Worm (Caenorhabditis elegans) whole organism, L3 larva: ENCODE data around the gene srj-57.

Source experiments
- aly-2 ChIP-seq: fragments of 150-350 bp; optimal IDR thresholded peaks from 2 replicates; lab custom pipeline; 2014; ENCODE audit warnings: missing biosample characterization, missing genetic modification characterization
- ama-1 ChIP-seq: fragments of 150-350 bp; optimal IDR thresholded peaks from 2 replicates; lab custom pipeline; 2018
- ceh-16 ChIP-seq: sonication (generic microtip); optimal IDR thresholded peaks from 2 replicates; lab custom pipeline; 2017; ENCODE audit warnings: missing biosample characterization, missing genetic modification characterization
- ceh-82 ChIP-seq: fragments of 150-350 bp; optimal IDR thresholded peaks from 2 replicates; lab custom pipeline; 2014; ENCODE audit warnings: missing biosample characterization, missing genetic modification characterization
- ceh-9 ChIP-seq: sonication (generic microtip); optimal IDR thresholded peaks from 2 replicates; lab custom pipeline; 2018; ENCODE audit warnings: missing biosample characterization, missing genetic modification characterization
- egl-27 ChIP-seq: sonication (generic microtip); optimal IDR thresholded peaks from 4 replicates; lab custom pipeline; 2017; ENCODE audit warnings: missing biosample characterization, missing genetic modification reagents, missing genetic modification characterization
- egl-5 ChIP-seq: fragments of 150-350 bp; optimal IDR thresholded peaks from 2 replicates; lab custom pipeline; 2017; ENCODE audit warnings: missing biosample characterization, missing genetic modification reagents, missing genetic modification characterization, inconsistent platforms
- elt-1 ChIP-seq: fragments of 150-350 bp; optimal IDR thresholded peaks from 2 replicates; lab custom pipeline; 2014; ENCODE audit warnings: missing biosample characterization, missing genetic modification characterization
- elt-2 ChIP-seq: sonication (generic microtip); optimal IDR thresholded peaks from 2 replicates; lab custom pipeline; 2016; ENCODE audit warnings: missing genetic modification reagents, mild to moderate bottlenecking, missing genetic modification characterization, missing compliant biosample characterization
- eor-1 ChIP-seq, 2 experiments: fragments of 150-350 bp; optimal IDR thresholded peaks; 2 replicates each; lab custom pipeline; 2014 to 2018; ENCODE audit warnings: missing biosample characterization in 2 of 2, missing genetic modification characterization in 2 of 2
- fkh-2 ChIP-seq: fragments of 150-350 bp; optimal IDR thresholded peaks from 2 replicates; lab custom pipeline; 2014; ENCODE audit warnings: missing biosample characterization, missing genetic modification reagents, missing genetic modification characterization
- lin-15B ChIP-seq: fragments of 150-350 bp; optimal IDR thresholded peaks from 2 replicates; lab custom pipeline; 2014; ENCODE audit warnings: missing biosample characterization, missing genetic modification characterization
- lsy-12 ChIP-seq: sonication (generic microtip); optimal IDR thresholded peaks from 2 replicates; lab custom pipeline; 2016; ENCODE audit warnings: mild to moderate bottlenecking, missing genetic modification characterization, missing compliant biosample characterization
- mml-1 ChIP-seq: fragments of 150-350 bp; sonication (generic microtip); optimal IDR thresholded peaks from 3 replicates; lab custom pipeline; 2014; ENCODE audit warnings: missing biosample characterization, missing genetic modification characterization
- nfya-1 ChIP-seq: sonication (generic microtip); optimal IDR thresholded peaks from 2 replicates; lab custom pipeline; 2017; ENCODE audit warnings: missing genetic modification characterization, mild to moderate bottlenecking, missing compliant biosample characterization, antibody characterized with exemption, moderate library complexity; ENCODE audit not compliant: insufficient read depth
- nhr-11 ChIP-seq: fragments of 150-350 bp; optimal IDR thresholded peaks from 2 replicates; lab custom pipeline; 2014; ENCODE audit warnings: missing biosample characterization, missing genetic modification characterization
- nhr-12 ChIP-seq: fragments of 150-350 bp; optimal IDR thresholded peaks from 2 replicates; lab custom pipeline; 2014; ENCODE audit warnings: missing biosample characterization, missing genetic modification characterization
- nhr-23 ChIP-seq: fragments of 150-350 bp; optimal IDR thresholded peaks from 2 replicates; lab custom pipeline; 2014; ENCODE audit warnings: missing biosample characterization, missing genetic modification reagents, missing genetic modification characterization
- nhr-237 ChIP-seq: fragments of 150-350 bp; optimal IDR thresholded peaks from 2 replicates; lab custom pipeline; 2014; ENCODE audit warnings: missing biosample characterization, missing genetic modification characterization
- nhr-25 ChIP-seq: sonication (generic microtip); optimal IDR thresholded peaks from 2 replicates; lab custom pipeline; 2017; ENCODE audit warnings: missing biosample characterization, missing genetic modification characterization
- nhr-28 ChIP-seq: fragments of 150-350 bp; optimal IDR thresholded peaks from 2 replicates; lab custom pipeline; 2014; ENCODE audit warnings: missing biosample characterization, missing genetic modification characterization
- nhr-43 ChIP-seq: sonication (generic microtip); optimal IDR thresholded peaks from 2 replicates; lab custom pipeline; 2016; ENCODE audit warnings: mild to moderate bottlenecking, missing genetic modification characterization, missing compliant biosample characterization; ENCODE audit not compliant: poor library complexity, severe bottlenecking
- nhr-67 ChIP-seq: fragments of 150-350 bp; optimal IDR thresholded peaks from 2 replicates; lab custom pipeline; 2014; ENCODE audit warnings: missing biosample characterization, missing genetic modification characterization
- nhr-76 ChIP-seq: fragments of 150-350 bp; sonication (generic microtip); optimal IDR thresholded peaks from 5 replicates; lab custom pipeline; 2014; ENCODE audit warnings: missing biosample characterization, missing genetic modification characterization
- nhr-77 ChIP-seq: fragments of 150-350 bp; optimal IDR thresholded peaks from 2 replicates; lab custom pipeline; 2014; ENCODE audit warnings: missing biosample characterization, missing genetic modification characterization
- pha-4 ChIP-seq: fragments of 150-350 bp; optimal IDR thresholded peaks from 2 replicates; lab custom pipeline; 2014; ENCODE audit warnings: missing biosample characterization, missing genetic modification reagents, missing genetic modification characterization
- pqm-1 ChIP-seq: fragments of 150-350 bp; optimal IDR thresholded peaks from 2 replicates; lab custom pipeline; 2017; ENCODE audit warnings: missing biosample characterization, missing genetic modification characterization, inconsistent platforms
- sea-2 ChIP-seq: fragments of 150-350 bp; sonication (generic microtip); optimal IDR thresholded peaks from 4 replicates; lab custom pipeline; 2014; ENCODE audit warnings: missing biosample characterization, missing genetic modification reagents, missing genetic modification characterization
- snpc-4 ChIP-seq: fragments of 150-350 bp; optimal IDR thresholded peaks from 2 replicates; lab custom pipeline; 2014; ENCODE audit warnings: missing biosample characterization, missing genetic modification characterization
- tbx-2 ChIP-seq: sonication (generic microtip); optimal IDR thresholded peaks from 2 replicates; lab custom pipeline; 2016; ENCODE audit warnings: mild to moderate bottlenecking, missing genetic modification characterization, missing compliant biosample characterization
- unc-62 ChIP-seq: fragments of 150-350 bp; sonication (generic microtip); optimal IDR thresholded peaks from 4 replicates; lab custom pipeline; 2014; ENCODE audit warnings: missing biosample characterization, missing genetic modification reagents, missing genetic modification characterization
- zag-1 ChIP-seq: fragments of 150-350 bp; optimal IDR thresholded peaks from 2 replicates; lab custom pipeline; 2014; ENCODE audit warnings: missing biosample characterization, missing genetic modification characterization
- ztf-11 ChIP-seq: fragments of 150-350 bp; optimal IDR thresholded peaks from 2 replicates; lab custom pipeline; 2014; ENCODE audit warnings: missing biosample characterization, missing genetic modification characterization
- ztf-4 ChIP-seq: fragments of 150-350 bp; optimal IDR thresholded peaks from 2 replicates; lab custom pipeline; 2014; ENCODE audit warnings: missing biosample characterization, missing genetic modification characterization

srj-57 gene

DNA sequence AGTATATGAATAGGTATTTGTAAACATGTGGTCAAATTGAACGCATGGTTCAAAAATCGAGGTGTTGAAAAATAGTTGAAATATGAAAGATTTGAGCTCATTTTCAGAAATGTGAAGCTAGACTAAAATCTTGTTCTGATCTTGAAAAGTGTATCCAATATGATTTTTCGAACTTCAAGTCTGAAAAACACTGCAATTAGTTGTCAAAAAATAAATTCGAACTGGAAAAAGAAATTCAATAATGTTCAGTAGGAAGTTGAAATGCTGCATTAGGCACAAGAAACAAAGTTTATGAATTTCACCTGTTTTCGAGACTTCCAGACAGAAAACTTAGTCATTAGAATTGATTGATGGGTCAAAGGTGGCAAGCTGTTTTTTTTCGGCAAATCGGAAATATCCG lies 6.1 kb upstream of the srj-57 start, which contains the start of gene srh-270:
Gene srh-270, minus strand, starts transcription at position 101 of the 400 bp plus-strand sequence.
- no peak for TF ChIP-seq lin-15B (tag; lab: Kevin White, UChicago)

- TF ChIP-seq elt-1 (tag; lab: Kevin White, UChicago) (no peak), mml-1 (tag; lab: Kevin White, UChicago) (no peak), egl-5 (tag; lab: Kevin White, UChicago) (no peak), zag-1 (tag; lab: Kevin White, UChicago) (no peak)
- TF ChIP-seq, all 47 proteins: peak for 0
Measured at ce11 chrV:2859738-2860137, 4.4 kb upstream of the srj-57 start, which contains the start of gene srj-54. Gene srj-54 (minus strand): TSS chrV:2859838.

- no peak for TF ChIP-seq nhr-12
- no peak for TF ChIP-seq elt-2 (tag; lab: Kevin White, UChicago)
- no peak for TF ChIP-seq mml-1 (tag; lab: Kevin White, UChicago)
- no peak for TF ChIP-seq ceh-16
- TF ChIP-seq nhr-28 = no peak
- TF ChIP-seq nhr-67 = no peak
- TF ChIP-seq elt-1 (tag; lab: Kevin White, UChicago) = no peak
- TF ChIP-seq ztf-11 = no peak
- no peak for TF ChIP-seq nhr-237 (tag; lab: Kevin White, UChicago)
- TF ChIP-seq aly-2 (tag; lab: Kevin White, UChicago) = no peak
- TF ChIP-seq eor-1 (tag; optimal IDR thresholded peaks at IDR 0.05; lab: Kevin White, UChicago) = no peak
- no peak for TF ChIP-seq lsy-12 (tag; lab: Kevin White, UChicago)
- no peak for TF ChIP-seq sea-2
- TF ChIP-seq ceh-82 (tag; lab: Kevin White, UChicago) = no peak
- TF ChIP-seq nhr-77 (tag; lab: Kevin White, UChicago) = no peak
- TF ChIP-seq nhr-25 (tag; lab: Kevin White, UChicago) = no peak
- no peak for TF ChIP-seq ama-1 (lab: Kevin White, UChicago)
- TF ChIP-seq tbx-2 (tag; lab: Kevin White, UChicago) = no peak
- TF ChIP-seq nfya-1 (tag; lab: Kevin White, UChicago) = no peak
- TF ChIP-seq nhr-23 (tag; lab: Kevin White, UChicago) = no peak
Measured at ce11 chrV:2857842-2858241, 2.5 kb upstream of the srj-57 start, which contains the start of gene srj-55. Gene srj-55 (minus strand): TSS chrV:2857942.

DNA sequence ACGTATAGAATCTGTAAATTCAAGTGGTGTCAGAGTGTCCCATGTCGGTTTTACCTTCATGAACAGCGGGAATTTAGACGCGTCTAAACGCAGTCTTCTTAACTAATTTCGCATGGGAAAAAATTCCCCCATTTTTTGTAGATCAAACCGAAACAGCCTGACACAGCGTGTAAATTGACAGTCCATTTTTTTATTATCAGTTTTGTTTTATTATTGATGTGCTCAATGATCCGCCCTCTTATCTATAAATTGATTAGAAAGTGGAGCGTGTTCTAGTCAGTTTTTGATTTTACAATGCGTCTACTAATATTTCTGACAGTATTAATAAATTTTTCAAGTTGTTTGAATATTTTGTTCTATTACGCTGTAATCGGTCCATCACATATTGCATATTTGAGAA lies 6.3 kb downstream of the srj-57 start, which contains the start of gene ugt-53:
Gene ugt-53, plus strand, starts transcription at position 273 of the 400 bp plus-strand sequence.
- TF ChIP-seq lsy-12 (tag; lab: Kevin White, UChicago) = no peak
- TF ChIP-seq pqm-1 (tag; lab: Kevin White, UChicago) = peak; percentile 72
- TF ChIP-seq elt-2 (tag; lab: Kevin White, UChicago) = peak; percentile 82
- TF ChIP-seq, all 47 proteins: peak for 2

DNA sequence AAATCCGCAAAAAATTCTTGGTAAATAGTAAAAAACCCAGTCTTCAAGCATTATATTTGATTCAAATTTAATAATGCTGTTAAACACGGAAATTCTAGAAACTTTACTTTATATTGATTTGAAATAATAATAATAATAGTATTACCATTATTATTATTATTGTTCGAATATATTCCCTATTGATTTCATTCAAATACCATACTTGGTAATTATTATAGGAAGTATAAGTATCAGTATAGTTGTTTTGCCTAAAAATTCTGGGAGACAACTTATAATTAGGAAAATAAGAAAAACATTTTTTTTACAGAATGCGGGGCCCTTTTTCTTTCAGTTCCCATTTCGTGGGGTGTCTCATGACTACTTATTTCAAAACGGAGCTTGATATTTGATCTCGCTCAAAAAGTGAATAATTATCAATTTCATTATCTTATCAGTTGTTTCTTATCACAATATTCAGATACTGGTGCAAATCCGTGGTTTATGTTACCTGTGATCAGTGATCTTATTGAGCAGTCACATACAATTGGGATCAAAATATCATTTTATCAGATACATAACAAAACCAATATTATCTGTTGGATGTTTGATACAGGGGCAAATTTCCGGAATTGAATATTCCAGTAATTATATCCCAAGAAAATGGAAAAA lies 7.0 kb downstream of the srj-57 start, which contains the start of gene srj-49:
Gene srj-49, minus strand, starts transcription at position 51 of the 648 bp plus-strand sequence.
- TF ChIP-seq elt-2 (tag; lab: Kevin White, UChicago) (peak; percentile 90), elt-1 (tag; lab: Kevin White, UChicago) (no peak), pqm-1 (tag; lab: Kevin White, UChicago) (peak; percentile 84)

- no peak for TF ChIP-seq nhr-23 (tag; lab: Kevin White, UChicago)
- no peak for TF ChIP-seq nhr-28
Measured at ce11 chrV:2845771-2846170, 9.6 kb downstream of the srj-57 start, which contains the start of gene srj-44. Gene srj-44 (minus strand): TSS chrV:2845871.

- TF ChIP-seq nhr-28 = no peak
- TF ChIP-seq nhr-43 (tag; lab: Kevin White, UChicago) = no peak
- TF ChIP-seq pqm-1 (tag; lab: Kevin White, UChicago) = no peak
Measured at ce11 chrV:2836501-2836900, 18.9 kb downstream of the srj-57 start, which contains the start of gene srj-45. Gene srj-45 (minus strand): TSS chrV:2836601.

- TF ChIP-seq eor-1 (tag; optimal IDR thresholded peaks at IDR 0.05; lab: Kevin White, UChicago) (no peak), zag-1 (tag; lab: Kevin White, UChicago) (no peak), nfya-1 (tag; lab: Kevin White, UChicago) (no peak), nhr-11 (tag; lab: Kevin White, UChicago) (no peak), unc-62 (no peak), nhr-25 (tag; lab: Kevin White, UChicago) (no peak), snpc-4 (tag; lab: Kevin White, UChicago) (no peak), sea-2 (no peak), nhr-12 (no peak), nhr-76 (tag; lab: Kevin White, UChicago) (no peak), egl-27 (tag; lab: Kevin White, UChicago) (no peak), fkh-2 (no peak), pha-4 (tag; lab: Kevin White, UChicago) (no peak), nhr-67 (no peak), ceh-9 (tag; lab: Kevin White, UChicago) (no peak), ztf-4 (tag; lab: Kevin White, UChicago) (no peak)
Measured at ce11 chrV:2832666-2833065, 22.7 kb downstream of the srj-57 start, which contains the start of gene srj-50. Gene srj-50 (plus strand): TSS chrV:2832966.
